Worm (Caenorhabditis elegans) whole organism, L1 larva: ENCODE measurements around the gene F53H4.3.

Source experiments
- C34B4.2 ChIP-seq: sonication (generic microtip); optimal IDR thresholded peaks from 2 replicates; lab custom pipeline; 2017; ENCODE audit warnings: mild to moderate bottlenecking, missing genetic modification characterization, missing compliant biosample characterization
- aha-1 ChIP-seq: fragments of 150-350 bp; optimal IDR thresholded peaks from 2 replicates; lab custom pipeline; 2014; ENCODE audit warnings: missing biosample characterization, missing genetic modification characterization
- ceh-63 ChIP-seq: fragments of 200-800 bp; sonication (Bioruptor generic); optimal IDR thresholded peaks from 2 replicates; lab custom pipeline; 2018; ENCODE audit warnings: mild to moderate bottlenecking, missing genetic modification characterization, missing compliant biosample characterization
- ceh-88 ChIP-seq: fragments of 200-800 bp; sonication (Bioruptor generic); IDR thresholded peaks from 2 replicates; pipeline ENCODE4 v1.3.6; 2022; ENCODE audit warnings: missing genetic modification characterization, missing compliant biosample characterization
- dsc-1 ChIP-seq: sonication (generic microtip); optimal IDR thresholded peaks from 2 replicates; lab custom pipeline; 2016; ENCODE audit warnings: mild to moderate bottlenecking, missing genetic modification characterization, missing compliant biosample characterization
- efl-3 ChIP-seq: fragments of 200-800 bp; sonication (Bioruptor generic); optimal IDR thresholded peaks from 2 replicates; lab custom pipeline; 2018; ENCODE audit warnings: mild to moderate bottlenecking, missing genetic modification characterization, missing compliant biosample characterization
- hlh-17 ChIP-seq: fragments of 200-800 bp; sonication (Bioruptor generic); optimal IDR thresholded peaks from 2 replicates; lab custom pipeline; 2018; ENCODE audit warnings: missing genetic modification characterization, mild to moderate bottlenecking, missing compliant biosample characterization, moderate library complexity, borderline replicate concordance
- hpl-2 ChIP-seq: fragments of 150-350 bp; optimal IDR thresholded peaks from 2 replicates; lab custom pipeline; 2014; ENCODE audit warnings: missing biosample characterization, missing genetic modification reagents, missing genetic modification characterization
- irx-1 ChIP-seq: sonication (generic microtip); optimal IDR thresholded peaks from 2 replicates; lab custom pipeline; 2016; ENCODE audit warnings: missing genetic modification characterization, missing compliant biosample characterization
- jun-1 ChIP-seq: fragments of 150-350 bp; optimal IDR thresholded peaks from 2 replicates; lab custom pipeline; 2014; ENCODE audit warnings: missing biosample characterization, missing genetic modification reagents, missing genetic modification characterization
- lin-35 ChIP-seq, 2 experiments: fragments of 150-350 bp; optimal IDR thresholded peaks; 2 replicates each; lab custom pipeline; 2014; ENCODE audit warnings: missing biosample characterization in 2 of 2, missing genetic modification characterization in 2 of 2, missing genetic modification reagents in 2 of 2
- lin-39 ChIP-seq: fragments of 150-350 bp; optimal IDR thresholded peaks from 2 replicates; lab custom pipeline; 2014; ENCODE audit warnings: missing biosample characterization, missing genetic modification reagents, missing genetic modification characterization
- mab-9 ChIP-seq: fragments of 200-800 bp; sonication (Bioruptor generic); IDR thresholded peaks from 2 replicates; pipeline ENCODE4 v1.3.6; 2022; ENCODE audit warnings: missing genetic modification reagents, missing genetic modification characterization, missing compliant biosample characterization
- mdl-1 ChIP-seq, 2 experiments: fragments of 150-350 bp; optimal IDR thresholded peaks; 2 replicates each; lab custom pipeline; 2014 to 2017; ENCODE audit warnings: missing biosample characterization in 2 of 2, missing genetic modification characterization in 2 of 2, inconsistent platforms in 1 of 2
- nhr-20 ChIP-seq: sonication (generic microtip); optimal IDR thresholded peaks from 2 replicates; lab custom pipeline; 2016; ENCODE audit warnings: mild to moderate bottlenecking, missing genetic modification characterization, missing compliant biosample characterization
- nhr-47 ChIP-seq: sonication (generic microtip); optimal IDR thresholded peaks from 2 replicates; lab custom pipeline; 2016; ENCODE audit warnings: mild to moderate bottlenecking, missing genetic modification characterization, moderate library complexity, missing compliant biosample characterization
- nhr-76 ChIP-seq: sonication (generic microtip); optimal IDR thresholded peaks from 2 replicates; lab custom pipeline; 2017; ENCODE audit warnings: missing biosample characterization, missing genetic modification characterization
- nhr-85 ChIP-seq: sonication (generic microtip); peaks from one replicate; lab custom pipeline; 2016; ENCODE audit warnings: missing genetic modification characterization, inconsistent platforms, missing compliant biosample characterization
- rnt-1 ChIP-seq: sonication (generic microtip); optimal IDR thresholded peaks from 2 replicates; lab custom pipeline; 2016; ENCODE audit warnings: mild to moderate bottlenecking, missing genetic modification characterization, moderate library complexity, missing compliant biosample characterization
- swsn-7 ChIP-seq: sonication (generic microtip); optimal IDR thresholded peaks from 2 replicates; lab custom pipeline; 2016; ENCODE audit warnings: missing genetic modification characterization, missing compliant biosample characterization
- zag-1 ChIP-seq: fragments of 150-350 bp; optimal IDR thresholded peaks from 2 replicates; lab custom pipeline; 2014; ENCODE audit warnings: missing biosample characterization, missing genetic modification characterization
- zip-4 ChIP-seq: fragments of 200-800 bp; sonication (Bioruptor generic); optimal IDR thresholded peaks from 2 replicates; lab custom pipeline; 2018; ENCODE audit warnings: mild to moderate bottlenecking, missing genetic modification characterization, moderate library complexity, missing compliant biosample characterization

The F53H4.3 gene

DNA sequence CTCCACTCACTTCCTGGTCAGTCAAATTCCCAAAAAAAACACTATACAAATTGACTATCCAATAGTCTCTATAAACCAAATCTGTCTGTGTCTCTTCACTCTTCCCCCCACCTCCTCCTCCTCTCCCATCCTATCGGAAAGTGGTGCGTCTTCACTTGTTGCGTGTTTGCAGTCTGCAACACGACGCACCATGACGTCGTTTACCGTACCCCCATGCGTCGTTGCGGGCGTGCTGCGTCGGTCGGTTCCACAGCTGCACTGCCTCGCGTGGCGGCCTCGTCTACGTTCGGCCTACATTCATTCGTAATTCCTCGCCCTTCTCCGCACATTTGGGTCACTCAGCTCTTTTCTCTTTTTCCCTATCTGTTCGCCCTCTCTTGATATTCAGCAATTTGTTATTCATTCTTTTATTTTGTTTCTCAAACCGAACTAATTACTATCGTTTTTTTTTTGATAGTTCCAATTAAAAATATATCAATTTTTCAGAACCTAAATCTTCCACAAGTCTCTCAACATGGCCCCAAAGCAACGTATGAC, 46.2 kb downstream of the F53H4.3 start, which contains the start of gene serp-1.1 (continued):
- TF ChIP-seq aha-1 (peak; percentile 88), jun-1 (peak; percentile 98), nhr-85 (tag; lab: Kevin White, UChicago) (peak; percentile 100), efl-3 (peak; percentile 83), mdl-1 (tag; optimal IDR thresholded peaks at IDR 0.05; lab: Kevin White, UChicago) (peak; percentile 55 to 98), rnt-1 (peak; percentile 99), zag-1 (peak; percentile 81)

DNA sequence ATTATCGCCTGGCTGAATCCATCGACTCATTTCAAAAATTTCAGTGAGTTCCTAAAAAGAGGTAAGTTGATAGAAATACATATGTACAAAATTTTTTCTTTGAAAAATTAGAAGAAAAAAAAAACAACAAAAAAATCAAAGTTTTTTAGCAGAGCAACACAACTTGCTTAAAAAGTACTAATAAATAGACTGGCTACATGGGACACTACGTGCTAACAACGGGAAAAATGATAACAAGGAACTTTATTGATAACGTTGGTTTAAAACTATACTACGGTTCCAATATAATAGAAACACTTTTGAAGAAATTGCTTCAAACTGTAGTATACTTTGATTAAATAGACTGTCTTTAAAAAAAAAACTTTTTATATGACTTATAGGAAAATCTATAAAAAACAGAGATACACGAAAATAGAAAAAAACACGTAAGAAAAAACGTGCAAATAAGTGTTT, 48.9 kb downstream of the F53H4.3 start, which contains the start of gene acox-1.6:
Gene acox-1.6, minus strand, starts transcription at position 51 of the 453 bp plus-strand sequence.
- TF ChIP-seq zag-1: no peak
- no peak for TF ChIP-seq swsn-7 (tag; lab: Kevin White, UChicago)
- TF ChIP-seq ceh-63 (GFP tag; lab: Kevin White, UChicago): no peak
- peak; percentile 35 for TF ChIP-seq nhr-20 (tag; lab: Kevin White, UChicago)
- TF ChIP-seq hpl-2: no peak
- TF ChIP-seq C34B4.2: no peak
- no peak for TF ChIP-seq mab-9 (GFP tag; lab: Robert Waterston, UW)
- no peak for TF ChIP-seq nhr-47
- no peak for TF ChIP-seq zip-4
- TF ChIP-seq lin-35 (GFP tag; optimal IDR thresholded peaks at IDR 0.05; lab: Kevin White, UChicago): peak in 1 of 2 experiments; percentile 15
- no peak for TF ChIP-seq dsc-1
- TF ChIP-seq ceh-88 (GFP tag; lab: Robert Waterston, UW): no peak
- TF ChIP-seq irx-1 (tag; lab: Kevin White, UChicago): no peak
- TF ChIP-seq lin-39 (tag; lab: Kevin White, UChicago): no peak
- TF ChIP-seq nhr-76 (tag; lab: Kevin White, UChicago): no peak
- TF ChIP-seq hlh-17 (GFP tag; lab: Kevin White, UChicago): no peak
